Fruit fly (Drosophila melanogaster) Kc167 (cell line): Measurements from ENCODE around the gene CG13875.

Experiments
- Myc ChIP-seq: fragments of >200 bp; optimal IDR thresholded peaks from 2 replicates; lab custom pipeline; 2017; ENCODE audit warnings: missing external identifiers
- Sin3A ChIP-seq: fragments of >200 bp; optimal IDR thresholded peaks from 2 replicates; lab custom pipeline; 2018; ENCODE audit warnings: missing external identifiers
- h ChIP-seq: fragments of >200 bp; optimal IDR thresholded peaks from 3 replicates; lab custom pipeline; 2018; ENCODE audit warnings: missing external identifiers
- insv ChIP-seq: fragments of >200 bp; optimal IDR thresholded peaks from 3 replicates; lab custom pipeline; 2018; ENCODE audit warnings: missing external identifiers
- psq ChIP-seq: fragments of >200 bp; optimal IDR thresholded peaks from 2 replicates; lab custom pipeline; 2017; ENCODE audit warnings: missing external identifiers
- ttk ChIP-seq: sonication (Bioruptor generic); optimal IDR thresholded peaks from 2 replicates; lab custom pipeline; 2017; ENCODE audit warnings: missing external identifiers

CG13875 gene

dm6 chr3L:199754-200596 is 20.3 kb downstream of the CG13875 start, which contains the start of the genes rno and mri:
Gene rno, minus strand, starts transcription at chr3L:199762.
Gene mri, plus strand, starts transcription at chr3L:200174.
- no peak for TF ChIP-seq ttk (lab: Kevin White, UChicago)
- no peak for TF ChIP-seq insv
- no peak for TF ChIP-seq Sin3A
- TF ChIP-seq h: no peak
- TF ChIP-seq Myc (lab: Kevin White, UChicago): no peak
- TF ChIP-seq psq (lab: Kevin White, UChicago): no peak

DNA sequence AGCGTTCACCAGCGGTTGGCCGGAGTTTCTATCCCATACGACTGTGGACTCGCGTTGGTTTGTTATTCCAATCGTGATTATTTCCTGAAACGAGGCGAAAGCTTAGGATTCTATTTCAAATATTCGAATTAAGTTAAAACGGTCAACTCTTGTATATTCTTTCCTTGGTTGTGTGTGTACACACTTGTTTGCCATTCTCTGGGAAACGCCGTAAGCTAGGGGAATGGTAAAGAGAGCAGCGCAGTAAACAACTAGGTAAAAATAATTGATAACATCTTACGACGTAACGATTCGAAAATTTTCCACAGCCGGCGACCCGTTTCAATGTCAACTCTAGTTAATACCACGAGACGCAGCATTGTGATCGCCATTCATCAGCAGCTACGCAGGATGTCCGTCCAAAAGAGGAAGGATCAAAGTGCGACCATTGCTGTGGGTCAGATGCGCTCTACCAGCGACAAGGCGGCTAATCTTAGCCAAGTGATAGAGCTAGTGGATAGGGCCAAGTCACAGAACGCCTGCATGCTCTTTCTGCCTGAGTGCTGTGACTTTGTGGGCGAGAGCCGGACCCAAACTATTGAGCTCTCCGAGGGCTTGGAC is 23.9 kb downstream of the CG13875 start, which contains the start of gene NitFhit:
Gene NitFhit (plus strand): TSS at position 195 of the 600 bp plus-strand sequence.
- no peak for TF ChIP-seq ttk (lab: Kevin White, UChicago)

DNA sequence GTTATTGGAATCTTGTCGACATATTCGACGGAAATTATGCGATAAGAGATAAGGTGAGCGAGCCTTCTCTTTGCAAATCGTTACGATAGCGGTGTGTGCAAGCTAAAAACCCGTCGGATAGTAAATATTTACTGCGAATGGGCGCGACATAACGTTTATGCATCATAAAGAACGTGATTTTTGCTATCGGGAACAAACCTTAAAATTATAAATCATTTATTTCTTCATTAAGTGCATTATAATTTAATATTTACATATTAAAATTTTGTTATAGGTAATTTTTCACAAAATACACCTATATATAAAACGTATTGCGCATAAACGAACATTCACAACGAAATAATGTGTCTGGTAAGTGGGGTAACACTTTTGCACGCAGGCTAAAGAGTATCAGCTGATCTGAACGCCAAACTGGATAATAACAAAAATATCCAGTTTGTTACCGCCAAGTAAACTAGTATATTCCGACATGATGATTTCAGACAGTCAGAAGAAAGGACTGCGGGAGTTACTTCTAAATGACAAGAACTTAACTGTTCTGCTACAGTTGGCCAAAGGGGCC is 26.1 kb downstream of the CG13875 start, which contains the start of the genes Gk1 and CG13876:
Gene Gk1 (minus strand): TSS at position 122 of the 562 bp plus-strand sequence.
Gene CG13876 (plus strand): TSS at position 412 of the 562 bp plus-strand sequence.
- TF ChIP-seq Sin3A: no peak
- no peak for TF ChIP-seq insv
- TF ChIP-seq psq (lab: Kevin White, UChicago): no peak
- no peak for TF ChIP-seq ttk (lab: Kevin White, UChicago)
- no peak for TF ChIP-seq Myc (lab: Kevin White, UChicago)
- TF ChIP-seq h: no peak

DNA sequence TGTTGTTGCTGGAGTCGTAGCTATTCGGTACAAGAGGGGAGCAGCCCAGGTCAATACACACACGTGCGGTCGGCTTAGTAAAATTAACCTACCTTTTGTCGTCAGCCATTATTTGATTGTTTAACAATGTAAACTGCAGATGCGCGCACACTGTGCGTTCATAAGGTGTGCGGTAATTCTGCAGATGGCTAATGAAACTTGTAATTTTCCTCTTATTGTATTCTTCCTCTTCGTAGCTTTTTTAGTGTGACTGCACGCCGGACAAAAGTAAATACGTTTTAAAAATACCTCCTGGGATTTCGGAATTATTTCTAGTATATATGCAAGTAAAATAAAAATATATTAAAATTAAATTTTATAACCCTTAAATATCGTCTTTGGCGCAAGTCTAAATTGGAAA is 31.5 kb downstream of the CG13875 start, which contains the start of gene Prp4k:
Gene Prp4k (minus strand): TSS at position 258 of the 400 bp plus-strand sequence.
- no peak for TF ChIP-seq psq (lab: Kevin White, UChicago)
- TF ChIP-seq insv: no peak
- TF ChIP-seq Sin3A: no peak
- TF ChIP-seq Myc (lab: Kevin White, UChicago): no peak
- TF ChIP-seq ttk (lab: Kevin White, UChicago): no peak
- TF ChIP-seq h: no peak

- TF ChIP-seq h: no peak
- TF ChIP-seq psq (lab: Kevin White, UChicago): no peak
- no peak for TF ChIP-seq ttk (lab: Kevin White, UChicago)
- TF ChIP-seq insv: no peak
- no peak for TF ChIP-seq Sin3A
- no peak for TF ChIP-seq Myc (lab: Kevin White, UChicago)
Measured at dm6 chr3L:212520-212919, 32.8 kb downstream of the CG13875 start, which contains the start of the genes thoc7 and Dis3l2. Gene thoc7, minus strand, starts transcription at chr3L:212687. Gene Dis3l2, plus strand, starts transcription at chr3L:212709.

- TF ChIP-seq psq (lab: Kevin White, UChicago) (no peak), Sin3A (no peak), h (no peak), Myc (lab: Kevin White, UChicago) (no peak), ttk (lab: Kevin White, UChicago) (no peak), insv (no peak)
Measured at dm6 chr3L:216325-216724, 36.6 kb downstream of the CG13875 start, which contains the start of gene Kaz1-ORFB. Gene Kaz1-ORFB, plus strand, starts transcription at chr3L:216625.

DNA sequence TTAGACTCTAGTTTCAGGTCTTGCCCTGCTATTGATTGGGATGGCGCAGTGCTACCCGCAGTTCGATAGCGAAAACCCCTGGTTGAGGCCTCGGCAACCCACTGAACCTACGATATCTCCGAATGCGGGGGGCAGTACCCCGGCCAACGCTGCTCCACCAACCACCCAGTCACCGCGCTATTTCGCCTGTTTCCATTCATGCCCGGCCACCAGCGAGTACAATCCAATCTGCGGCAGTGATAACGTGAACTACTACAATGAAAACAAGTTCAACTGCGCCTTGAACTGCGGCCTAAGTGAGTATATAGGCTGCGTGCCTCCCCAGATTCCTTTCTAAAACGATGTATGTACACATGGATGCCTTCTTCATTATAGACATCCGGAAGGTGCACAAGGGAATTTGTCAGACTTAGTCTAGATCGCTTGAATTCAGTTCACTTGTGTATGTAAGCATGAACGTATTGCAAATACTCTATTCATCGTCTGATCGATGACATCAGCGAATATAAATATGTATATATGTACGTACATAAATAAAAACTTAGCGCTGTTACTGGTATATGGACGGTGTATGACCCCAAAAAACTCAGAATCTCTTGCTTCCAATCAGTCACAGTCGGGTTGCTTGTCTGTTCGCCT is 37.9 kb downstream of the CG13875 start, which contains the start of gene CG13877:
Gene CG13877 (plus strand): TSS at position 589 of the 639 bp plus-strand sequence.
- TF ChIP-seq psq (lab: Kevin White, UChicago) (no peak), ttk (lab: Kevin White, UChicago) (no peak), h (no peak), Sin3A (no peak), insv (no peak), Myc (lab: Kevin White, UChicago) (no peak)

dm6 chr3L:223019-223902 is 43.5 kb downstream of the CG13875 start, which contains the start of the genes pyx and CG33229:
Gene pyx, minus strand, starts transcription at chr3L:223069.
Gene CG33229, plus strand, starts transcription at chr3L:223852.
- TF ChIP-seq insv: no peak
- no peak for TF ChIP-seq h
- TF ChIP-seq Sin3A: no peak
- no peak for TF ChIP-seq Myc (lab: Kevin White, UChicago)
- TF ChIP-seq ttk (lab: Kevin White, UChicago): no peak
- TF ChIP-seq psq (lab: Kevin White, UChicago): no peak

dm6 chr3L:224004-224951 is 44.6 kb downstream of the CG13875 start:
- TF ChIP-seq Myc (lab: Kevin White, UChicago) (no peak), insv (no peak), h (no peak), Sin3A (no peak), psq (lab: Kevin White, UChicago) (no peak), ttk (lab: Kevin White, UChicago) (no peak)

dm6 chr3L:225120-225519 is 45.4 kb downstream of the CG13875 start:
- TF ChIP-seq insv: no peak
- no peak for TF ChIP-seq ttk (lab: Kevin White, UChicago)
